Worm (Caenorhabditis elegans) whole organism, L4 larva: ENCODE results near the gene ZK546.19.

Experiments
- D1046.2 ChIP-seq: fragments of 200-800 bp; sonication (Bioruptor generic); IDR thresholded peaks from 2 replicates; pipeline ENCODE4 v1.3.6; 2022; ENCODE audit warnings: missing genetic modification characterization, missing compliant biosample characterization
- F10B5.3 ChIP-seq: sonication (generic microtip); optimal IDR thresholded peaks from 2 replicates; lab custom pipeline; 2016; ENCODE audit warnings: mild to moderate bottlenecking, missing genetic modification characterization, missing compliant biosample characterization
- F26F4.8 ChIP-seq: fragments of 200-800 bp; sonication (Bioruptor generic); conservative IDR thresholded peaks from 2 replicates; pipeline ENCODE4 v1.3.6; 2022; ENCODE audit warnings: missing genetic modification characterization, missing compliant biosample characterization
- R02D3.7 ChIP-seq: fragments of 150-350 bp; sonication (generic microtip); optimal IDR thresholded peaks from 3 replicates; lab custom pipeline; 2014; ENCODE audit warnings: missing biosample characterization, missing genetic modification characterization
- Y105C5A.15 ChIP-seq: fragments of 200-800 bp; sonication (Bioruptor generic); IDR thresholded peaks from 2 replicates; pipeline ENCODE4 v1.3.6; 2022; ENCODE audit warnings: missing genetic modification characterization, missing compliant biosample characterization
- Y48G9A.11 ChIP-seq: fragments of 200-800 bp; sonication (Bioruptor generic); IDR thresholded peaks from 2 replicates; pipeline ENCODE4 v1.3.6; 2022; ENCODE audit warnings: missing genetic modification reagents, missing genetic modification characterization, missing compliant biosample characterization
- ZK546.5 ChIP-seq, 2 experiments: sonication (generic microtip); optimal IDR thresholded peaks; 2 replicates each; lab custom pipeline; 2017; ENCODE audit warnings: missing biosample characterization in 2 of 2, missing genetic modification characterization in 2 of 2
- aha-1 ChIP-seq: fragments of 150-350 bp; peaks from one replicate; lab custom pipeline; 2014; ENCODE audit warnings: missing biosample characterization, missing genetic modification characterization
- arid-1 ChIP-seq: fragments of 200-800 bp; sonication (Bioruptor generic); conservative IDR thresholded peaks from 2 replicates; pipeline ENCODE4 v1.3.6; 2022; ENCODE audit warnings: missing genetic modification reagents, missing genetic modification characterization, missing compliant biosample characterization
- ceh-32 ChIP-seq: sonication (generic microtip); optimal IDR thresholded peaks from 2 replicates; lab custom pipeline; 2016; ENCODE audit warnings: mild to moderate bottlenecking, missing genetic modification characterization, missing compliant biosample characterization; ENCODE audit not compliant: poor library complexity
- ceh-44 ChIP-seq: fragments of 200-800 bp; sonication (Bioruptor generic); IDR thresholded peaks from 2 replicates; pipeline ENCODE4 v1.3.6; 2022; ENCODE audit warnings: missing genetic modification reagents, missing genetic modification characterization, missing compliant biosample characterization
- ceh-62 ChIP-seq: sonication (generic microtip); optimal IDR thresholded peaks from 2 replicates; lab custom pipeline; 2017; ENCODE audit warnings: missing biosample characterization, missing genetic modification characterization
- ceh-82 ChIP-seq: sonication (generic microtip); optimal IDR thresholded peaks from 2 replicates; lab custom pipeline; 2017; ENCODE audit warnings: missing biosample characterization, missing genetic modification characterization
- ces-1 ChIP-seq: fragments of 150-350 bp; sonication (generic microtip); optimal IDR thresholded peaks from 4 replicates; lab custom pipeline; 2014; ENCODE audit warnings: missing biosample characterization, missing genetic modification reagents, missing genetic modification characterization
- cey-2 ChIP-seq: sonication (generic microtip); optimal IDR thresholded peaks from 3 replicates; lab custom pipeline; 2017; ENCODE audit warnings: missing genetic modification characterization, mild to moderate bottlenecking, missing compliant biosample characterization, antibody characterized with exemption, borderline replicate concordance; ENCODE audit not compliant: insufficient read depth
- daf-12 ChIP-seq: fragments of 150-350 bp; optimal IDR thresholded peaks from 2 replicates; lab custom pipeline; 2014; ENCODE audit warnings: missing biosample characterization, missing genetic modification reagents, missing genetic modification characterization
- dmd-9 ChIP-seq: fragments of 200-800 bp; sonication (Bioruptor generic); IDR thresholded peaks from 2 replicates; pipeline ENCODE4 v1.3.6; 2022; ENCODE audit warnings: missing genetic modification reagents, missing genetic modification characterization, missing compliant biosample characterization
- egl-27 ChIP-seq: sonication (generic microtip); optimal IDR thresholded peaks from 3 replicates; lab custom pipeline; 2017; ENCODE audit warnings: missing biosample characterization, missing genetic modification reagents, missing genetic modification characterization
- fkh-10 ChIP-seq: fragments of 150-350 bp; optimal IDR thresholded peaks from 2 replicates; lab custom pipeline; 2014; ENCODE audit warnings: missing biosample characterization, missing genetic modification reagents, missing genetic modification characterization
- gei-8 ChIP-seq: fragments of 200-800 bp; sonication (Bioruptor generic); optimal IDR thresholded peaks from 2 replicates; lab custom pipeline; 2018; ENCODE audit warnings: mild to moderate bottlenecking, missing genetic modification characterization, missing compliant biosample characterization
- hif-1 ChIP-seq, 2 experiments: sonication (generic microtip); optimal IDR thresholded peaks; 2 replicates each; lab custom pipeline; 2016 to 2017; ENCODE audit warnings: missing compliant biosample characterization in 2 of 2, missing genetic modification characterization in 2 of 2, missing genetic modification reagents in 2 of 2, missing genotype in 2 of 2, mild to moderate bottlenecking in 1 of 2
- hlh-11 ChIP-seq: fragments of 200-800 bp; sonication (Bioruptor generic); optimal IDR thresholded peaks from 2 replicates; lab custom pipeline; 2018; ENCODE audit warnings: mild to moderate bottlenecking, missing genetic modification characterization, missing compliant biosample characterization
- hlh-30 ChIP-seq: sonication (generic microtip); optimal IDR thresholded peaks from 2 replicates; lab custom pipeline; 2017; ENCODE audit warnings: antibody characterized with exemption, mild to moderate bottlenecking, missing genetic modification characterization, missing compliant biosample characterization; ENCODE audit not compliant: insufficient read depth
- hmg-1.1 ChIP-seq: fragments of 200-800 bp; sonication (Bioruptor generic); IDR thresholded peaks from 2 replicates; pipeline ENCODE4 v1.3.6; 2022; ENCODE audit warnings: missing genetic modification reagents, missing genetic modification characterization, missing compliant biosample characterization
- lim-7 ChIP-seq: fragments of 200-800 bp; sonication (Bioruptor generic); IDR thresholded peaks from 2 replicates; pipeline ENCODE4 v1.3.6; 2022; ENCODE audit warnings: missing genetic modification characterization, missing compliant biosample characterization
- lin-13 ChIP-seq: fragments of 150-350 bp; optimal IDR thresholded peaks from 2 replicates; lab custom pipeline; 2014; ENCODE audit warnings: missing biosample characterization, missing genetic modification reagents, missing genetic modification characterization
- lin-38 ChIP-seq: fragments of 200-800 bp; sonication (Bioruptor generic); IDR thresholded peaks from 2 replicates; pipeline ENCODE4 v1.3.6; 2022; ENCODE audit warnings: missing genetic modification reagents, missing genetic modification characterization, missing compliant biosample characterization
- madf-5 ChIP-seq, 2 experiments: fragments of 200-800 bp; sonication (Bioruptor generic); IDR thresholded peaks; 2 replicates each; pipeline ENCODE4 v1.3.6; 2022; ENCODE audit warnings: missing compliant biosample characterization in 2 of 2, missing genetic modification characterization in 2 of 2
- mdt-29 ChIP-seq: fragments of 200-800 bp; sonication (Bioruptor generic); IDR thresholded peaks from 2 replicates; pipeline ENCODE4 v1.3.6; 2022; ENCODE audit warnings: missing genetic modification reagents, missing genetic modification characterization, missing compliant biosample characterization
- mxl-2 ChIP-seq: fragments of 200-800 bp; sonication (Bioruptor generic); conservative IDR thresholded peaks from 2 replicates; pipeline ENCODE4 v1.3.6; 2022; ENCODE audit warnings: missing genetic modification reagents, missing genetic modification characterization, missing compliant biosample characterization
- nhr-102 ChIP-seq: sonication (generic microtip); optimal IDR thresholded peaks from 2 replicates; lab custom pipeline; 2016; ENCODE audit warnings: mild to moderate bottlenecking, missing genetic modification characterization, moderate library complexity, missing compliant biosample characterization
- nhr-237 ChIP-seq: sonication (generic microtip); optimal IDR thresholded peaks from 2 replicates; lab custom pipeline; 2017; ENCODE audit warnings: missing biosample characterization, missing genetic modification characterization
- nhr-25 ChIP-seq: sonication (generic microtip); optimal IDR thresholded peaks from 2 replicates; lab custom pipeline; 2017; ENCODE audit warnings: missing genetic modification characterization, mild to moderate bottlenecking, missing compliant biosample characterization, antibody characterized with exemption, moderate library complexity, borderline replicate concordance; ENCODE audit not compliant: insufficient read depth
- nhr-28 ChIP-seq: fragments of 150-350 bp; optimal IDR thresholded peaks from 2 replicates; lab custom pipeline; 2014; ENCODE audit warnings: missing biosample characterization, missing genetic modification characterization
- nhr-42 ChIP-seq: fragments of 200-800 bp; sonication (Bioruptor generic); IDR thresholded peaks from 2 replicates; pipeline ENCODE4 v1.3.6; 2022; ENCODE audit warnings: missing genetic modification characterization, missing compliant biosample characterization
- nhr-48 ChIP-seq: sonication (generic microtip); optimal IDR thresholded peaks from 2 replicates; lab custom pipeline; 2016; ENCODE audit warnings: mild to moderate bottlenecking, missing genetic modification characterization, missing compliant biosample characterization
- nhr-76 ChIP-seq: fragments of 150-350 bp; optimal IDR thresholded peaks from 2 replicates; lab custom pipeline; 2014; ENCODE audit warnings: missing biosample characterization, missing genetic modification characterization
- nhr-77 ChIP-seq: fragments of 150-350 bp; optimal IDR thresholded peaks from 2 replicates; lab custom pipeline; 2014; ENCODE audit warnings: missing biosample characterization, missing genetic modification characterization
- pqm-1 ChIP-seq: sonication (generic microtip); optimal IDR thresholded peaks from 2 replicates; lab custom pipeline; 2017; ENCODE audit warnings: missing biosample characterization, missing genetic modification characterization
- saeg-2 ChIP-seq: fragments of 200-800 bp; sonication (Bioruptor generic); IDR thresholded peaks from 2 replicates; pipeline ENCODE4 v1.3.6; 2022; ENCODE audit warnings: missing genetic modification reagents, missing genetic modification characterization, missing compliant biosample characterization
- snpc-1.2 ChIP-seq: fragments of 200-800 bp; sonication (Bioruptor generic); IDR thresholded peaks from 2 replicates; pipeline ENCODE4 v1.3.6; 2022; ENCODE audit warnings: missing genetic modification reagents, missing genetic modification characterization, missing compliant biosample characterization
- spr-1 ChIP-seq: sonication (generic microtip); optimal IDR thresholded peaks from 2 replicates; lab custom pipeline; 2016; ENCODE audit warnings: mild to moderate bottlenecking, missing genetic modification characterization, missing compliant biosample characterization
- tag-97 ChIP-seq: fragments of 200-800 bp; sonication (Bioruptor generic); IDR thresholded peaks from 2 replicates; pipeline ENCODE4 v1.3.6; 2022; ENCODE audit warnings: missing genetic modification characterization, missing compliant biosample characterization
- tra-1 ChIP-seq: fragments of 200-800 bp; sonication (Bioruptor generic); IDR thresholded peaks from 2 replicates; pipeline ENCODE4 v1.3.6; 2022; ENCODE audit warnings: missing genetic modification reagents, missing genetic modification characterization, missing compliant biosample characterization
- unc-62 ChIP-seq, 3 experiments: fragments of 150-350 bp in 1 of 3; sonication (generic microtip); optimal IDR thresholded peaks in 2 of 3; peaks in 1 of 3; 1 replicate in 1 of 3; 2 replicates in 2 of 3; lab custom pipeline; 2014 to 2017; ENCODE audit warnings: missing biosample characterization in 3 of 3, missing genetic modification characterization in 3 of 3, missing genetic modification reagents in 3 of 3, missing genotype in 1 of 3
- zfp-2 ChIP-seq: sonication (generic microtip); optimal IDR thresholded peaks from 2 replicates; lab custom pipeline; 2016; ENCODE audit warnings: mild to moderate bottlenecking, missing genetic modification characterization, missing compliant biosample characterization
- ztf-7 ChIP-seq: fragments of 150-350 bp; optimal IDR thresholded peaks from 2 replicates; lab custom pipeline; 2014; ENCODE audit warnings: missing biosample characterization, missing genetic modification characterization

ZK546.19 gene

DNA sequence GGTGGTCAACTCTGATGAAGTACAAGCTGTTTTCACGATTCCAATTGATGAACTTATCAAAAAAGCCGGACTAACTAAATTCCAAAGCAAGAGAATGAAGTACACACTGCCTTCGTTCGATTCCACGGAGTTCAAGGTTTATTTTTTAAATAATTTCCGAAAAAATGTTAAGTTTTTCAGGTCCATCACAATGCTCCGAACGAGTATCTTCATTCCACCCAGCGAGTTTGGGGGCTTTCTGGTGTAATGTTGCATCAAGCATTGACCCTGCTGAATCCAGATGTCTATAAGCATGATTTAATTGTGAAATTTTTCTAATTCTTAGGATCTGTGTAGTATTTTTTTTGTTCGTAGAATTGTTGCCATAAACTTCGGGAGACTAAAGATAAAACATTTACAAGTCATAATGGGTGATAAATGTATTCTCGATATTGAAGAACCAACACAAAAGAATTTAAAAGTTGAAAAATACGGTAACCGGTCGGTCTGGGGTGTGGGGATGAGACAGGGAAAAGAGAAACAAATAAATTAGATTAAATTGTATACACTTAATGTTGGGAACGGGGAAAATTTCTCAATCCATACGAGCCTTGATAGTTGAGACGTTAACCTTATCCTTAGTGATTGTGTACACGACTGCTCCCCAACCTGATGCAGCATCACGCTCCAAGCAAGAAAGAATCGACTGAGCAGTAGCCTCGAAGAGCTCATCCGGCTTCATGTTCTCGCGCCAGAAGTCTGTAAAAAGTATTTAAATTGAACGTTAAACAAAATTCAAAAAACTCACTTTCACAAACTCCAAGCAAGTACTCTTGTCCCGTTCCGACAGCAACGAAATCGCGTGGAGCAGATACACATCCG, 12.8 kb downstream of the ZK546.19 start:
- peak; percentile 54 for TF ChIP-seq lin-38
- peak; percentile 94 for TF ChIP-seq aha-1 (tag; lab: Kevin White, UChicago)
- no peak for TF ChIP-seq ceh-32
- peak in 1 of 2 experiments; percentile 62 for TF ChIP-seq unc-62 (GFP tag; optimal IDR thresholded peaks at IDR 0.05 in 1 of 2; lab: Kevin White, UChicago)
- no peak for TF ChIP-seq unc-62 (tag; optimal IDR thresholded peaks at IDR 0.05; lab: Kevin White, UChicago)
- no peak for TF ChIP-seq ZK546.5 (tag; optimal IDR thresholded peaks at IDR 0.05; lab: Kevin White, UChicago)
- TF ChIP-seq snpc-1.2 = peak; percentile 25; the same call in 1 of the 2 replicates

DNA sequence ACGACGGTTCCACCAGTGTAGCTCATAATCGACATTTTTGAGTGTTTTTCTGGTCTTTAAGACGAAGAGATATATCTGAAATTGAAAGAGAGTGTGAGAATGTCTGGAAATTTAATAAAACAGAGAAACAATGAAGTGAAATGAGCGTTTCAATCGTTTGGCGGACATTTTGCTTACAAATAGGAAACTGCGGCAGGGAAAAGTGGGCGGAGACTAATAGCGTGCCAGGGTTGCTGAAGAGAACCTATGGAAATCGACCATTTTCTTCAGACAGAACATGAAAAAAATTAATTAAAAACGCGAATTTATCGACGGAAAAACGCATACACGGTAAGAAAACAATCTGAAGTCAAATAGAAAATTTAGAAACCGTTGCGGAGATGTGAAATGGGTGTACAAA, 13.8 kb downstream of the ZK546.19 start, which contains the start of gene pbs-3:
Gene pbs-3 (minus strand): TSS at position 75 of the 400 bp plus-strand sequence.
- TF ChIP-seq tra-1 (GFP tag; lab: Robert Waterston, UW) (no peak), cey-2 (tag; lab: Kevin White, UChicago) (no peak), saeg-2 (GFP tag; lab: Robert Waterston, UW) (no peak), Y105C5A.15 (GFP tag; lab: Robert Waterston, UW) (no peak), nhr-76 (tag; lab: Kevin White, UChicago) (no peak), R02D3.7 (no peak), mxl-2 (GFP tag; lab: Robert Waterston, UW) (no peak), hlh-30 (tag; lab: Kevin White, UChicago) (no peak), nhr-77 (tag; lab: Kevin White, UChicago) (peak; percentile 73), ztf-7 (no peak), lin-13 (GFP tag; lab: Kevin White, UChicago) (peak; percentile 58), lin-38 (peak; percentile 77), spr-1 (tag; lab: Kevin White, UChicago) (no peak), mdt-29 (GFP tag; lab: Robert Waterston, UW) (no peak), F26F4.8 (GFP tag; lab: Robert Waterston, UW) (no peak), ceh-62 (tag; lab: Kevin White, UChicago) (no peak), lim-7 (no peak), daf-12 (tag; lab: Kevin White, UChicago) (no peak), ces-1 (GFP tag; lab: Kevin White, UChicago) (no peak), nhr-42 (GFP tag; lab: Robert Waterston, UW) (no peak), ceh-44 (GFP tag; lab: Robert Waterston, UW) (no peak), zfp-2 (tag; lab: Kevin White, UChicago) (no peak), hif-1 (tag; optimal IDR thresholded peaks at IDR 0.05; lab: Kevin White, UChicago) (peak in 1 of 2 experiments; percentile 68), pqm-1 (tag; lab: Kevin White, UChicago) (no peak), D1046.2 (GFP tag; lab: Robert Waterston, UW) (no peak), hmg-1.1 (GFP tag; lab: Robert Waterston, UW) (peak; percentile 43; the same call in 1 of the 2 replicates), fkh-10 (GFP tag; lab: Kevin White, UChicago) (no peak), hlh-11 (tag; lab: Kevin White, UChicago) (peak; percentile 35), madf-5 (GFP tag; IDR thresholded peaks at IDR 0.05; lab: Robert Waterston, UW) (0 out of 4 replicates have a peak, but pooled peaks of 1 of the 2 experiments have one; percentile 46), nhr-25 (tag; lab: Kevin White, UChicago) (no peak), dmd-9 (GFP tag; lab: Robert Waterston, UW) (no peak), tag-97 (no peak), F10B5.3 (tag; lab: Kevin White, UChicago) (no peak), nhr-237 (tag; lab: Kevin White, UChicago) (no peak), arid-1 (GFP tag; lab: Robert Waterston, UW) (no peak), nhr-48 (tag; lab: Kevin White, UChicago) (no peak), nhr-28 (tag; lab: Kevin White, UChicago) (peak; percentile 62), egl-27 (tag; lab: Kevin White, UChicago) (no peak), ceh-32 (no peak), nhr-102 (tag; lab: Kevin White, UChicago) (no peak), Y48G9A.11 (GFP tag; lab: Robert Waterston, UW) (0 out of 2 replicates have a peak, but pooled peaks have one; percentile 19), ceh-82 (tag; lab: Kevin White, UChicago) (no peak), gei-8 (no peak)
